Fruit fly (Drosophila melanogaster): Measurements from ENCODE around the gene rudhira.

DNA sequence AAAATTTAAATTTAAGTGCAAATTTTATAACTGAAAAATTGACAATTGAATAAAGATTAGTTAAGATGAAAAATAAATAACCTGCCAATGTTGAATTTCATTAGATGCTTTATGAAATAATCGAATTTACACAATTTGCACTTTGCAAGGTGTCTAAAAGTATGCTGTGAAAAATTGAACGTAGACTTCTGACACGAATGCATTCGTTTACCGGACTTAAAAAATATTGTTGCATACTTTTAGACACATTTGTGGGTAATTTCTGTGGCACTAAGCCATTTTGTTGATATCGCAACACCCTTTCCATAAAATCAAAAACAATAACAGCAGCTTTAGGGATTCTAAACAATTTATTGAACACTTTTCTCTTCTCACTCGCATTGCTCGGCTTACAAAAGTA lies 47.3 kb upstream of the rudhira start:
- TF ChIP-seq EcR (GFP tag; optimal IDR thresholded peaks at IDR 0.05): no peak
- TF ChIP-seq usp (GFP tag; optimal IDR thresholded peaks at IDR 0.05): no peak
- no peak for TF ChIP-seq CG8478 (optimal IDR thresholded peaks at IDR 0.05)
- no peak for TF ChIP-seq Dll (optimal IDR thresholded peaks at IDR 0.05)
- no peak for TF ChIP-seq psq (optimal IDR thresholded peaks at IDR 0.05)

Measured in whole organism.